Fruit fly (Drosophila melanogaster) whole organism, adult: Measurements from ENCODE around the gene Prp6.

Experiments
- CG11617 ChIP-seq: fragments of 200-800 bp; sonication (Bioruptor generic); optimal IDR thresholded peaks from 2 replicates; lab custom pipeline; 2017; ENCODE audit warnings: mild to moderate bottlenecking, missing biosample characterization, missing genetic modification reagents, missing genetic modification characterization
- CG12768 ChIP-seq: fragments of 200-800 bp; sonication (Bioruptor generic); optimal IDR thresholded peaks from 2 replicates; lab custom pipeline; 2017; ENCODE audit warnings: missing biosample characterization, missing genetic modification characterization, mild to moderate bottlenecking, moderate library complexity, missing genetic modification reagents
- CG14711 ChIP-seq: fragments of 200-800 bp; sonication (Bioruptor generic); optimal IDR thresholded peaks from 2 replicates; lab custom pipeline; 2018; ENCODE audit warnings: missing biosample characterization, mild to moderate bottlenecking, missing genetic modification characterization, moderate library complexity
- CG1620 ChIP-seq: fragments of 200-800 bp; sonication (Bioruptor generic); optimal IDR thresholded peaks from 2 replicates; lab custom pipeline; 2016; ENCODE audit warnings: missing biosample characterization, missing genetic modification characterization
- CG33017 ChIP-seq: fragments of 200-800 bp; sonication (Bioruptor generic); optimal IDR thresholded peaks from 2 replicates; lab custom pipeline; 2018; ENCODE audit warnings: missing biosample characterization, mild to moderate bottlenecking, missing genetic modification characterization, moderate library complexity
- CG5204 ChIP-seq: fragments of 200-800 bp; sonication (Bioruptor generic); optimal IDR thresholded peaks from 2 replicates; lab custom pipeline; 2016; ENCODE audit warnings: missing biosample characterization, missing genetic modification characterization
- CG7045 ChIP-seq: fragments of 200-800 bp; sonication (Bioruptor generic); optimal IDR thresholded peaks from 2 replicates; lab custom pipeline; 2017; ENCODE audit warnings: missing biosample characterization, mild to moderate bottlenecking, missing genetic modification characterization
- CG7101 ChIP-seq: fragments of 200-800 bp; sonication (Bioruptor generic); optimal IDR thresholded peaks from 2 replicates; lab custom pipeline; 2018; ENCODE audit warnings: missing biosample characterization, mild to moderate bottlenecking, missing genetic modification characterization, moderate library complexity
- Clk ChIP-seq: fragments of 200-800 bp; sonication (Bioruptor generic); optimal IDR thresholded peaks from 2 replicates; lab custom pipeline; 2017; ENCODE audit warnings: missing biosample characterization, missing genetic modification characterization
- Crg-1 ChIP-seq: fragments of 200-800 bp; sonication (Bioruptor generic); optimal IDR thresholded peaks from 2 replicates; lab custom pipeline; 2016; ENCODE audit warnings: missing biosample characterization, missing genetic modification characterization
- Hr96 ChIP-seq: fragments of 200-800 bp; sonication (Bioruptor generic); optimal IDR thresholded peaks from 2 replicates; lab custom pipeline; 2016; ENCODE audit warnings: missing biosample characterization, missing genetic modification characterization
- Mnt ChIP-seq: fragments of 200-800 bp; sonication (Bioruptor generic); optimal IDR thresholded peaks from 2 replicates; lab custom pipeline; 2016; ENCODE audit warnings: missing biosample characterization, mild to moderate bottlenecking, missing genetic modification characterization
- bab1 ChIP-seq: fragments of 200-800 bp; sonication (Bioruptor generic); optimal IDR thresholded peaks from 3 replicates; lab custom pipeline; 2019; ENCODE audit warnings: missing biosample characterization, mild to moderate bottlenecking, missing genetic modification characterization, moderate library complexity
- cic ChIP-seq: fragments of 200-800 bp; sonication (Bioruptor generic); optimal IDR thresholded peaks from 2 replicates; lab custom pipeline; 2017; ENCODE audit warnings: missing biosample characterization, mild to moderate bottlenecking, missing genetic modification characterization, moderate library complexity
- cnc ChIP-seq, 2 experiments: fragments of >200 bp; optimal IDR thresholded peaks; 2 replicates each; lab custom pipeline; 2017
- kay ChIP-seq: fragments of 200-800 bp; sonication (Bioruptor generic); peaks from one replicate; lab custom pipeline; 2016; ENCODE audit warnings: missing biosample characterization, missing genetic modification characterization, borderline replicate concordance
- ovo ChIP-seq: fragments of 200-800 bp; sonication (Bioruptor generic); optimal IDR thresholded peaks from 2 replicates; lab custom pipeline; 2016; ENCODE audit warnings: missing biosample characterization, missing genetic modification characterization
- pad ChIP-seq: fragments of 200-800 bp; sonication (Bioruptor generic); optimal IDR thresholded peaks from 3 replicates; lab custom pipeline; 2017; ENCODE audit warnings: missing biosample characterization, missing genetic modification characterization, mild to moderate bottlenecking, moderate library complexity, missing genetic modification reagents
- tj ChIP-seq: fragments of 200-800 bp; sonication (Bioruptor generic); optimal IDR thresholded peaks from 3 replicates; lab custom pipeline; 2017; ENCODE audit warnings: missing biosample characterization, mild to moderate bottlenecking, missing genetic modification characterization, moderate library complexity
- toe ChIP-seq: fragments of 200-800 bp; sonication (Bioruptor generic); optimal IDR thresholded peaks from 2 replicates; lab custom pipeline; 2016; ENCODE audit warnings: missing biosample characterization, missing genetic modification characterization

Prp6 gene

dm6 chr3L:18922086-18922485, 16.9 kb downstream of the Prp6 start, which contains the start of gene CG3819:
CG3819 (minus strand) TSS chr3L:18922108.
- TF ChIP-seq Clk (GFP tag; lab: Kevin White, UChicago) (no peak), CG14711 (tag; lab: Kevin White, UChicago) (no peak), pad (no peak), kay (no peak), CG7045 (GFP tag; lab: Kevin White, UChicago) (no peak), CG7101 (tag; lab: Kevin White, UChicago) (no peak), Crg-1 (GFP tag; lab: Kevin White, UChicago) (no peak), CG12768 (GFP tag; lab: Kevin White, UChicago) (no peak), Hr96 (GFP tag; lab: Kevin White, UChicago) (no peak), CG1620 (GFP tag; lab: Kevin White, UChicago) (no peak), ovo (GFP tag; lab: Kevin White, UChicago) (no peak), CG11617 (GFP tag; lab: Kevin White, UChicago) (no peak), Mnt (GFP tag; lab: Kevin White, UChicago) (no peak), bab1 (no peak)

- TF ChIP-seq kay (peak; percentile 52), Hr96 (GFP tag; lab: Kevin White, UChicago) (no peak), cnc (optimal IDR thresholded peaks at IDR 0.05; lab: Kevin White, UChicago) (no peak), CG33017 (tag; lab: Kevin White, UChicago) (no peak), CG7101 (tag; lab: Kevin White, UChicago) (no peak), CG12768 (GFP tag; lab: Kevin White, UChicago) (no peak), toe (GFP tag; lab: Kevin White, UChicago) (no peak)
These were observed 19.6 kb downstream of the Prp6 start, which contains the start of gene CG43049 for dm6 chr3L:18924790-18925189. CG43049 (plus strand) TSS chr3L:18925090.

- TF ChIP-seq CG33017 (tag; lab: Kevin White, UChicago) (no peak), CG14711 (tag; lab: Kevin White, UChicago) (no peak), Mnt (GFP tag; lab: Kevin White, UChicago) (no peak), CG11617 (GFP tag; lab: Kevin White, UChicago) (no peak), Crg-1 (GFP tag; lab: Kevin White, UChicago) (no peak)
These were observed 40.8 kb downstream of the Prp6 start, which contains the start of gene CG32204 for dm6 chr3L:18945938-18946337. CG32204 (minus strand) TSS chr3L:18946038.

- TF ChIP-seq CG7101 (tag; lab: Kevin White, UChicago): no peak
- TF ChIP-seq ovo (GFP tag; lab: Kevin White, UChicago): no peak
- no peak for TF ChIP-seq CG11617 (GFP tag; lab: Kevin White, UChicago)
- no peak for TF ChIP-seq CG12768 (GFP tag; lab: Kevin White, UChicago)
- no peak for TF ChIP-seq cnc (optimal IDR thresholded peaks at IDR 0.05; lab: Kevin White, UChicago)
- TF ChIP-seq CG1620 (GFP tag; lab: Kevin White, UChicago): no peak
- TF ChIP-seq tj (GFP tag; lab: Kevin White, UChicago): no peak
- TF ChIP-seq CG33017 (tag; lab: Kevin White, UChicago): no peak
- no peak for TF ChIP-seq toe (GFP tag; lab: Kevin White, UChicago)
- no peak for TF ChIP-seq CG14711 (tag; lab: Kevin White, UChicago)
- no peak for TF ChIP-seq Clk (GFP tag; lab: Kevin White, UChicago)
- no peak for TF ChIP-seq Hr96 (GFP tag; lab: Kevin White, UChicago)
These were observed 41.8 kb downstream of the Prp6 start for dm6 chr3L:18946956-18947355.

- TF ChIP-seq toe (GFP tag; lab: Kevin White, UChicago): no peak
- TF ChIP-seq pad: no peak
- TF ChIP-seq Clk (GFP tag; lab: Kevin White, UChicago): no peak
- no peak for TF ChIP-seq CG5204 (GFP tag; lab: Kevin White, UChicago)
- TF ChIP-seq CG1620 (GFP tag; lab: Kevin White, UChicago): no peak
- no peak for TF ChIP-seq CG14711 (tag; lab: Kevin White, UChicago)
- no peak for TF ChIP-seq CG33017 (tag; lab: Kevin White, UChicago)
- no peak for TF ChIP-seq Crg-1 (GFP tag; lab: Kevin White, UChicago)
- TF ChIP-seq tj (GFP tag; lab: Kevin White, UChicago): no peak
- peak; percentile 3 for TF ChIP-seq CG12768 (GFP tag; lab: Kevin White, UChicago)
- TF ChIP-seq bab1: peak; percentile 29
- no peak for TF ChIP-seq CG7045 (GFP tag; lab: Kevin White, UChicago)
- TF ChIP-seq kay: no peak
- no peak for TF ChIP-seq Mnt (GFP tag; lab: Kevin White, UChicago)
These were observed 44.0 kb downstream of the Prp6 start for dm6 chr3L:18949137-18949536.

- TF ChIP-seq CG7101 (tag; lab: Kevin White, UChicago): no peak
- TF ChIP-seq CG5204 (GFP tag; lab: Kevin White, UChicago): no peak
- TF ChIP-seq kay: no peak
- TF ChIP-seq CG33017 (tag; lab: Kevin White, UChicago): no peak
- TF ChIP-seq CG1620 (GFP tag; lab: Kevin White, UChicago): no peak
- TF ChIP-seq bab1: peak; percentile 33
- TF ChIP-seq Hr96 (GFP tag; lab: Kevin White, UChicago): no peak
- no peak for TF ChIP-seq CG14711 (tag; lab: Kevin White, UChicago)
- TF ChIP-seq ovo (GFP tag; lab: Kevin White, UChicago): peak; percentile 54
- no peak for TF ChIP-seq Clk (GFP tag; lab: Kevin White, UChicago)
- TF ChIP-seq Crg-1 (GFP tag; lab: Kevin White, UChicago): no peak
- no peak for TF ChIP-seq CG12768 (GFP tag; lab: Kevin White, UChicago)
- no peak for TF ChIP-seq Mnt (GFP tag; lab: Kevin White, UChicago)
- peak; percentile 22 for TF ChIP-seq tj (GFP tag; lab: Kevin White, UChicago)
- no peak for TF ChIP-seq CG7045 (GFP tag; lab: Kevin White, UChicago)
- no peak for TF ChIP-seq cnc (optimal IDR thresholded peaks at IDR 0.05; lab: Kevin White, UChicago)
- TF ChIP-seq CG11617 (GFP tag; lab: Kevin White, UChicago): no peak
- TF ChIP-seq cic (GFP tag; lab: Kevin White, UChicago): peak; percentile 9
- TF ChIP-seq toe (GFP tag; lab: Kevin White, UChicago): no peak
- TF ChIP-seq pad: no peak
These were observed 45.2 kb downstream of the Prp6 start, which contains the start of gene CG6836 for dm6 chr3L:18950359-18950758. CG6836 (plus strand) TSS chr3L:18950629.
